Worm (Caenorhabditis elegans): ENCODE measurements around the gene Y43F8B.17.

DNA sequence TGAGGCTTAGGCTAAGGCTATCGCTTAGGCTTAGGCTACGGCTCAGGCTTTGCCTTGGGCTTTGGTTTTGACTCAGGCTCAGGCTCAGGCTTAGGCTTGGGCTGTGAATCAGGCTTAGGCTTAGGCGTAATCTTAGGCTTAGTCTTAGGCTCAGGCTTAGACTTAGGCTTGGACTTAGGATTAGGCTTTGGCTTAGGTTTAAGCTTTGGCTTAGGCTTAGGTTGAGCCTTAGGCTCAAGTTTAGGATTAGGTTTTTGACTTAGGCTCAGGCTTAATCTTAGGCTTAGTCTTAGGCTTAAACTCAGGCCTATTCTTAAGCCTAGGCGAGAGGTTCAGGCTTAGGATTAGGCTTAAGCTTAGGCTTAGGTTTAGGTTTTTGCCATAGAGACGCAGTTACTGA lies 25.8 kb downstream of the Y43F8B.17 start:
- TF ChIP-seq tbx-11 (GFP tag; IDR thresholded peaks at IDR 0.05) (no peak), flt-1 (GFP tag; IDR thresholded peaks at IDR 0.05) (no peak), ama-1 (optimal IDR thresholded peaks at IDR 0.05) (no peak), sea-1 (GFP tag; conservative IDR thresholded peaks at IDR 0.05) (no peak), aly-1 (tag; optimal IDR thresholded peaks at IDR 0.05) (no peak), ceh-13 (GFP tag; optimal IDR thresholded peaks at IDR 0.05) (no peak), F13C5.2 (tag; optimal IDR thresholded peaks at IDR 0.05) (no peak), tra-4 (tag; optimal IDR thresholded peaks at IDR 0.05) (no peak), hmbx-1 (tag; optimal IDR thresholded peaks at IDR 0.05) (no peak), ets-7 (tag; optimal IDR thresholded peaks at IDR 0.05) (no peak), ceh-36 (tag; optimal IDR thresholded peaks at IDR 0.05) (peak; percentile 87)

All from whole organism, early embryonic.